Fruit fly (Drosophila melanogaster) Kc167 (cell line): Measurements from ENCODE around the gene Eip78C.

ENCODE experiments used
- Myc ChIP-seq: fragments of >200 bp; optimal IDR thresholded peaks from 2 replicates; lab custom pipeline; 2017; ENCODE audit warnings: missing external identifiers
- Sin3A ChIP-seq: fragments of >200 bp; optimal IDR thresholded peaks from 2 replicates; lab custom pipeline; 2018; ENCODE audit warnings: missing external identifiers
- h ChIP-seq: fragments of >200 bp; optimal IDR thresholded peaks from 3 replicates; lab custom pipeline; 2018; ENCODE audit warnings: missing external identifiers
- insv ChIP-seq: fragments of >200 bp; optimal IDR thresholded peaks from 3 replicates; lab custom pipeline; 2018; ENCODE audit warnings: missing external identifiers
- psq ChIP-seq: fragments of >200 bp; optimal IDR thresholded peaks from 2 replicates; lab custom pipeline; 2017; ENCODE audit warnings: missing external identifiers
- ttk ChIP-seq: sonication (Bioruptor generic); optimal IDR thresholded peaks from 2 replicates; lab custom pipeline; 2017; ENCODE audit warnings: missing external identifiers

- TF ChIP-seq psq (lab: Kevin White, UChicago) (no peak), insv (lab: Kevin White, UChicago) (no peak), h (lab: Kevin White, UChicago) (no peak), Myc (lab: Kevin White, UChicago) (no peak), Sin3A (lab: Kevin White, UChicago) (no peak), ttk (lab: Kevin White, UChicago) (no peak)
Observed at dm6 chr3L:21300280-21300679, 73.9 kb downstream of the Eip78C start, which contains the start of gene Cpr78Cc.
